Worm (Caenorhabditis elegans) whole organism, L1 larva: ENCODE data around the gene H41C03.3.
"Not testable (repeated sequence)": the region's sequence is repeated elsewhere in the genome, so short reads cannot be mapped to it uniquely, and the experiment has no call there.

Experiments used
- C04F5.9 ChIP-seq: sonication (generic microtip); optimal IDR thresholded peaks from 2 replicates; lab custom pipeline; 2016; ENCODE audit warnings: missing genetic modification characterization, missing compliant biosample characterization
- F16B12.6 ChIP-seq: fragments of 150-350 bp; optimal IDR thresholded peaks from 2 replicates; lab custom pipeline; 2014; ENCODE audit warnings: missing biosample characterization, missing genetic modification characterization
- alr-1 ChIP-seq: fragments of 200-800 bp; sonication (Bioruptor generic); optimal IDR thresholded peaks from 2 replicates; lab custom pipeline; 2018; ENCODE audit warnings: borderline replicate concordance, mild to moderate bottlenecking, missing genetic modification characterization, missing compliant biosample characterization
- blmp-1 ChIP-seq: fragments of 150-350 bp; optimal IDR thresholded peaks from 2 replicates; lab custom pipeline; 2014; ENCODE audit warnings: missing biosample characterization, missing genetic modification characterization
- ceh-63 ChIP-seq: fragments of 200-800 bp; sonication (Bioruptor generic); optimal IDR thresholded peaks from 2 replicates; lab custom pipeline; 2018; ENCODE audit warnings: mild to moderate bottlenecking, missing genetic modification characterization, missing compliant biosample characterization
- ceh-8 ChIP-seq: fragments of 200-800 bp; sonication (Bioruptor generic); optimal IDR thresholded peaks from 2 replicates; lab custom pipeline; 2018; ENCODE audit warnings: mild to moderate bottlenecking, missing genetic modification characterization, moderate library complexity, missing compliant biosample characterization
- ceh-82 ChIP-seq, 3 experiments: fragments of 150-350 bp in 1 of 3; sonication (generic microtip) in 2 of 3; optimal IDR thresholded peaks; 2 replicates each; lab custom pipeline; 2014 to 2017; ENCODE audit warnings: missing biosample characterization in 3 of 3, missing genetic modification characterization in 3 of 3
- ces-1 ChIP-seq: fragments of 150-350 bp; optimal IDR thresholded peaks from 2 replicates; lab custom pipeline; 2014; ENCODE audit warnings: missing biosample characterization, missing genetic modification reagents, missing genetic modification characterization
- efl-1 ChIP-seq, 4 experiments: fragments of 150-350 bp; optimal IDR thresholded peaks in 3 of 4; peaks in 1 of 4; 1 replicate in 1 of 4; 2 replicates in 3 of 4; lab custom pipeline; 2014; ENCODE audit warnings: missing biosample characterization in 2 of 4, missing genetic modification characterization in 2 of 4, missing genetic modification reagents in 2 of 4
- elt-2 ChIP-seq: sonication (generic microtip); optimal IDR thresholded peaks from 2 replicates; lab custom pipeline; 2016; ENCODE audit warnings: missing genetic modification characterization, mild to moderate bottlenecking, inconsistent platforms, missing compliant biosample characterization, missing genetic modification reagents
- elt-3 ChIP-seq, 6 experiments: fragments of 150-350 bp in 1 of 6; sonication (generic microtip); optimal IDR thresholded peaks; 2 replicates each; lab custom pipeline; 2017 to 2018; ENCODE audit warnings: missing biosample characterization in 6 of 6, missing genetic modification characterization in 6 of 6, inconsistent platforms in 1 of 6
- fkh-8 ChIP-seq: sonication (generic microtip); optimal IDR thresholded peaks from 2 replicates; lab custom pipeline; 2016; ENCODE audit warnings: mild to moderate bottlenecking, missing genetic modification characterization, missing compliant biosample characterization
- fos-1 ChIP-seq: fragments of 150-350 bp; optimal IDR thresholded peaks from 2 replicates; lab custom pipeline; 2014; ENCODE audit warnings: missing biosample characterization, missing genetic modification characterization
- grh-1 ChIP-seq: fragments of 200-800 bp; sonication (Bioruptor generic); IDR thresholded peaks from 2 replicates; pipeline ENCODE4 v1.3.6; 2022; ENCODE audit warnings: missing genetic modification reagents, missing genetic modification characterization, missing compliant biosample characterization
- jun-1 ChIP-seq: fragments of 150-350 bp; optimal IDR thresholded peaks from 2 replicates; lab custom pipeline; 2014; ENCODE audit warnings: missing biosample characterization, missing genetic modification reagents, missing genetic modification characterization
- lir-3 ChIP-seq: sonication (generic microtip); optimal IDR thresholded peaks from 2 replicates; lab custom pipeline; 2016; ENCODE audit warnings: mild to moderate bottlenecking, missing genetic modification characterization, moderate library complexity, missing compliant biosample characterization; ENCODE audit not compliant: poor library complexity
- lsy-2 ChIP-seq, 2 experiments: fragments of 150-350 bp; optimal IDR thresholded peaks; 2 replicates each; lab custom pipeline; 2014; ENCODE audit warnings: missing biosample characterization in 2 of 2, missing genetic modification characterization in 2 of 2
- nhr-11 ChIP-seq: fragments of 150-350 bp; optimal IDR thresholded peaks from 2 replicates; lab custom pipeline; 2014; ENCODE audit warnings: missing biosample characterization, missing genetic modification characterization
- nhr-19 ChIP-seq: fragments of 200-800 bp; sonication (Bioruptor generic); conservative IDR thresholded peaks from 2 replicates; pipeline ENCODE4 v1.3.6; 2022; ENCODE audit warnings: missing genetic modification characterization, missing compliant biosample characterization
- nhr-20 ChIP-seq: sonication (generic microtip); optimal IDR thresholded peaks from 2 replicates; lab custom pipeline; 2016; ENCODE audit warnings: mild to moderate bottlenecking, missing genetic modification characterization, missing compliant biosample characterization
- nhr-237 ChIP-seq: fragments of 150-350 bp; optimal IDR thresholded peaks from 2 replicates; lab custom pipeline; 2014; ENCODE audit warnings: missing biosample characterization, missing genetic modification characterization
- nhr-28 ChIP-seq: fragments of 150-350 bp; optimal IDR thresholded peaks from 2 replicates; lab custom pipeline; 2014; ENCODE audit warnings: missing biosample characterization, missing genetic modification characterization
- nhr-90 ChIP-seq: sonication (generic microtip); optimal IDR thresholded peaks from 2 replicates; lab custom pipeline; 2016; ENCODE audit warnings: mild to moderate bottlenecking, missing genetic modification characterization, missing compliant biosample characterization; ENCODE audit not compliant: poor library complexity
- pag-3 ChIP-seq: sonication (generic microtip); optimal IDR thresholded peaks from 2 replicates; lab custom pipeline; 2017; ENCODE audit warnings: missing genetic modification characterization, mild to moderate bottlenecking, missing compliant biosample characterization, antibody characterized with exemption, borderline replicate concordance; ENCODE audit not compliant: insufficient read depth
- pqm-1 ChIP-seq: sonication (generic microtip); optimal IDR thresholded peaks from 3 replicates; lab custom pipeline; 2017; ENCODE audit warnings: missing biosample characterization, missing genetic modification characterization
- rnt-1 ChIP-seq: sonication (generic microtip); optimal IDR thresholded peaks from 2 replicates; lab custom pipeline; 2016; ENCODE audit warnings: mild to moderate bottlenecking, missing genetic modification characterization, moderate library complexity, missing compliant biosample characterization
- skn-1 ChIP-seq: fragments of 150-350 bp; optimal IDR thresholded peaks from 2 replicates; lab custom pipeline; 2014; ENCODE audit warnings: missing biosample characterization, missing genetic modification characterization
- sox-4 ChIP-seq: sonication (generic microtip); optimal IDR thresholded peaks from 2 replicates; lab custom pipeline; 2016; ENCODE audit warnings: missing genetic modification characterization, missing compliant biosample characterization
- unc-30 ChIP-seq: sonication (generic microtip); optimal IDR thresholded peaks from 2 replicates; lab custom pipeline; 2017; ENCODE audit warnings: missing biosample characterization, missing genetic modification characterization
- unc-98 ChIP-seq: fragments of 200-800 bp; sonication (Bioruptor generic); IDR thresholded peaks from 2 replicates; pipeline ENCODE4 v1.3.6; 2022; ENCODE audit warnings: missing genetic modification characterization, missing compliant biosample characterization
- vab-15 ChIP-seq: sonication (generic microtip); optimal IDR thresholded peaks from 2 replicates; lab custom pipeline; 2017; ENCODE audit warnings: missing genotype, mild to moderate bottlenecking, missing genetic modification characterization, missing compliant biosample characterization
- zip-4 ChIP-seq: fragments of 200-800 bp; sonication (Bioruptor generic); optimal IDR thresholded peaks from 2 replicates; lab custom pipeline; 2018; ENCODE audit warnings: mild to moderate bottlenecking, missing genetic modification characterization, moderate library complexity, missing compliant biosample characterization
- ztf-4 ChIP-seq: fragments of 150-350 bp; optimal IDR thresholded peaks from 2 replicates; lab custom pipeline; 2014; ENCODE audit warnings: missing biosample characterization, missing genetic modification characterization

Gene H41C03.3

ce11 chrII:5804288-5804687 is 41.3 kb upstream of the H41C03.3 start:
- TF ChIP-seq F16B12.6 (tag; lab: Kevin White, UChicago): no peak
- TF ChIP-seq lsy-2 (tag; optimal IDR thresholded peaks at IDR 0.05; lab: Kevin White, UChicago): no peak
- TF ChIP-seq fkh-8: no peak
- TF ChIP-seq nhr-20 (tag; lab: Kevin White, UChicago): no peak
- no peak for TF ChIP-seq blmp-1 (tag; lab: Kevin White, UChicago)
- TF ChIP-seq unc-30 (tag; lab: Kevin White, UChicago): no peak
- no peak for TF ChIP-seq grh-1 (GFP tag; lab: Robert Waterston, UW)
- no peak for TF ChIP-seq nhr-237
- TF ChIP-seq ceh-8 (GFP tag; lab: Kevin White, UChicago): no peak
- no peak for TF ChIP-seq C04F5.9 (tag; lab: Kevin White, UChicago)
- TF ChIP-seq efl-1 (optimal IDR thresholded peaks at IDR 0.05; lab: Kevin White, UChicago): no peak
- TF ChIP-seq efl-1 (GFP tag; optimal IDR thresholded peaks at IDR 0.05 in 1 of 2; lab: Kevin White, UChicago): no peak
- TF ChIP-seq ceh-63 (GFP tag; lab: Kevin White, UChicago): no peak
- no peak for TF ChIP-seq fos-1 (tag; lab: Kevin White, UChicago)
- TF ChIP-seq jun-1: no peak
- TF ChIP-seq sox-4 (tag; lab: Kevin White, UChicago): no peak
- TF ChIP-seq elt-3 (tag; optimal IDR thresholded peaks at IDR 0.05; lab: Kevin White, UChicago): no peak
- TF ChIP-seq ces-1 (GFP tag; lab: Kevin White, UChicago): no peak
- TF ChIP-seq nhr-19 (GFP tag; lab: Robert Waterston, UW): no peak
- no peak for TF ChIP-seq ztf-4 (tag; lab: Kevin White, UChicago)

ce11 chrII:5805303-5805702 is 40.3 kb upstream of the H41C03.3 start, which contains the start of gene K05F1.10:
Gene K05F1.10, minus strand, starts transcription at chrII:5805473.
- TF ChIP-seq efl-1 (optimal IDR thresholded peaks at IDR 0.05; lab: Kevin White, UChicago): no peak
- TF ChIP-seq efl-1 (GFP tag; optimal IDR thresholded peaks at IDR 0.05 in 1 of 2; lab: Kevin White, UChicago): peak in 1 of 2 experiments; percentile 51
- peak; percentile 64 for TF ChIP-seq elt-2 (tag; lab: Kevin White, UChicago)
- no peak for TF ChIP-seq alr-1

ce11 chrII:5806563-5806962 is 39.0 kb upstream of the H41C03.3 start:
- TF ChIP-seq elt-2 (tag; lab: Kevin White, UChicago) (peak; percentile 84), ceh-82 (tag; optimal IDR thresholded peaks at IDR 0.05; lab: Kevin White, UChicago) (no peak), efl-1 (optimal IDR thresholded peaks at IDR 0.05; lab: Kevin White, UChicago) (no peak), efl-1 (GFP tag; optimal IDR thresholded peaks at IDR 0.05 in 1 of 2; lab: Kevin White, UChicago) (peak in 1 of 2 experiments; percentile 84), jun-1 (no peak)

- no peak for TF ChIP-seq nhr-90
- TF ChIP-seq nhr-11 (tag; lab: Kevin White, UChicago): no peak
- no peak for TF ChIP-seq rnt-1
- no peak for TF ChIP-seq ceh-63 (GFP tag; lab: Kevin White, UChicago)
- no peak for TF ChIP-seq zip-4 (GFP tag; lab: Kevin White, UChicago)
- no peak for TF ChIP-seq lsy-2 (tag; optimal IDR thresholded peaks at IDR 0.05; lab: Kevin White, UChicago)
- no peak for TF ChIP-seq lir-3 (tag; lab: Kevin White, UChicago)
- no peak for TF ChIP-seq nhr-28 (tag; lab: Kevin White, UChicago)
- TF ChIP-seq alr-1: no peak
- no peak for TF ChIP-seq unc-30 (tag; lab: Kevin White, UChicago)
- TF ChIP-seq vab-15 (tag; lab: Kevin White, UChicago): no peak
- TF ChIP-seq ces-1 (GFP tag; lab: Kevin White, UChicago): no peak
- no peak for TF ChIP-seq F16B12.6 (tag; lab: Kevin White, UChicago)
- no peak for TF ChIP-seq skn-1 (tag; lab: Kevin White, UChicago)
- TF ChIP-seq pqm-1 (tag; lab: Kevin White, UChicago): no peak
These were observed 35.3 kb upstream of the H41C03.3 start, which contains the start of the genes msp-64 and ZK1248.5 for ce11 chrII:5810230-5810629. Gene msp-64, minus strand, starts transcription at chrII:5810330. Gene ZK1248.5, plus strand, starts transcription at chrII:5810514.

ce11 chrII:5815382-5815781 is 30.2 kb upstream of the H41C03.3 start, which contains the start of gene wago-5:
Gene wago-5, minus strand, starts transcription at chrII:5815482.
- not testable (repeated sequence) for TF ChIP-seq ztf-4 (tag; lab: Kevin White, UChicago); pag-3 (tag; lab: Kevin White, UChicago); unc-98 (GFP tag; lab: Robert Waterston, UW)
